Fruit fly (Drosophila melanogaster): Measurements from ENCODE around the gene CG15422.

Gene CG15422

dm6 chr2L:4004684-4005083 is at the start of gene CG15422:
Gene CG15422, plus strand, starts transcription at chr2L:4004984.
- no peak for TF ChIP-seq fd59A (GFP tag; optimal IDR thresholded peaks at IDR 0.05)
- TF ChIP-seq Eip93F (GFP tag; optimal IDR thresholded peaks at IDR 0.05), result no peak
- TF ChIP-seq dsx (GFP tag; optimal IDR thresholded peaks at IDR 0.05; ENCODE audit: poor library complexity, severe bottlenecking), result no peak
- no peak for TF ChIP-seq Hr39 (GFP tag; optimal IDR thresholded peaks at IDR 0.05)
- TF ChIP-seq Sox15 (GFP tag; optimal IDR thresholded peaks at IDR 0.05), result no peak
- no peak for TF ChIP-seq CG8119 (GFP tag; IDR thresholded peaks at IDR 0.05)
- TF ChIP-seq eg (GFP tag; IDR thresholded peaks at IDR 0.05), result no peak
- TF ChIP-seq Hr38 (GFP tag; optimal IDR thresholded peaks at IDR 0.05), result no peak
- TF ChIP-seq dac (GFP tag; optimal IDR thresholded peaks at IDR 0.05), result no peak
- no peak for TF ChIP-seq Eip78C (GFP tag)
- no peak for TF ChIP-seq CG6792 (GFP tag; optimal IDR thresholded peaks at IDR 0.05)
- no peak for TF ChIP-seq CG31627 (GFP tag; optimal IDR thresholded peaks at IDR 0.05)

DNA sequence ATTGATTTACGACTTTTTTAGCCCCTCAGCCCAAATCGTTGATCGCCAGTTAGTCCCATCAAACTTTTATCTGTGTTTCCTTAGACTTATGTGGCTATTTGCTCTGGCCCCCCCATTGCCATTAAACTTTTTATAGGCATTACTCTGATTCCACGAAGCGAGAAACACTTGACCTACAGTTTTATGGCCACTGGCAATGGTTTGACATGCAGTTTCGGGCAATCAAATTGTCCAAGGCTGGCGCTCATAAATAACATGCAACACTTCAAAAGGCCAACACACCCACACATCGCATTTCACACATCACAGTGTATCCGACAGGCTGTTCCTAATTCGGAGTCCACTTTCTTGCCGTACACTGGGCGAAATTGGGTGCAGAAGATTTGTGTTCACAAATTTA is 36.5 kb upstream of the CG15422 start:
- TF ChIP-seq pdm3 (GFP tag; optimal IDR thresholded peaks at IDR 0.05) (no peak), dsx (GFP tag; optimal IDR thresholded peaks at IDR 0.05; ENCODE audit: poor library complexity, severe bottlenecking) (no peak), CG6163 (GFP tag; IDR thresholded peaks at IDR 0.05) (no peak), CG31627 (GFP tag; optimal IDR thresholded peaks at IDR 0.05) (no peak), Blimp-1 (GFP tag; optimal IDR thresholded peaks at IDR 0.05) (no peak), CG6276 (GFP tag; optimal IDR thresholded peaks at IDR 0.05) (no peak)

- TF ChIP-seq CG6163 (GFP tag; IDR thresholded peaks at IDR 0.05), result no peak
- no peak for TF ChIP-seq CG6276 (GFP tag; optimal IDR thresholded peaks at IDR 0.05)
- TF ChIP-seq CG9139 (GFP tag; optimal IDR thresholded peaks at IDR 0.05), result no peak
- no peak for TF ChIP-seq CG4318 (GFP tag; optimal IDR thresholded peaks at IDR 0.05)
- no peak for TF ChIP-seq CG11294 (GFP tag; IDR thresholded peaks at IDR 0.05)
- TF ChIP-seq dsx (GFP tag; optimal IDR thresholded peaks at IDR 0.05; ENCODE audit: poor library complexity, severe bottlenecking), result no peak
- no peak for TF ChIP-seq CG1621 (tag; optimal IDR thresholded peaks at IDR 0.05)
- no peak for TF ChIP-seq dac (GFP tag; optimal IDR thresholded peaks at IDR 0.05)
- TF ChIP-seq Lpt (GFP tag; optimal IDR thresholded peaks at IDR 0.05), result no peak
- no peak for TF ChIP-seq CG6808 (GFP tag; optimal IDR thresholded peaks at IDR 0.05)
- no peak for TF ChIP-seq CG31627 (GFP tag; optimal IDR thresholded peaks at IDR 0.05)
- no peak for TF ChIP-seq CG8319 (GFP tag; optimal IDR thresholded peaks at IDR 0.05)
- no peak for TF ChIP-seq Ets21C (GFP tag; optimal IDR thresholded peaks at IDR 0.05)
- TF ChIP-seq Eip75B (GFP tag; optimal IDR thresholded peaks at IDR 0.05), result no peak
- TF ChIP-seq Eip93F (GFP tag; optimal IDR thresholded peaks at IDR 0.05), result no peak
- TF ChIP-seq CG7368 (GFP tag; optimal IDR thresholded peaks at IDR 0.05), result no peak
- TF ChIP-seq vri (GFP tag; optimal IDR thresholded peaks at IDR 0.05), result no peak
- TF ChIP-seq svp (GFP tag), result no peak
Measured at dm6 chr2L:3991638-3992037, 13.1 kb upstream of the CG15422 start, which contains the start of gene fred. Gene fred, minus strand, starts transcription at chr2L:3991713.

DNA sequence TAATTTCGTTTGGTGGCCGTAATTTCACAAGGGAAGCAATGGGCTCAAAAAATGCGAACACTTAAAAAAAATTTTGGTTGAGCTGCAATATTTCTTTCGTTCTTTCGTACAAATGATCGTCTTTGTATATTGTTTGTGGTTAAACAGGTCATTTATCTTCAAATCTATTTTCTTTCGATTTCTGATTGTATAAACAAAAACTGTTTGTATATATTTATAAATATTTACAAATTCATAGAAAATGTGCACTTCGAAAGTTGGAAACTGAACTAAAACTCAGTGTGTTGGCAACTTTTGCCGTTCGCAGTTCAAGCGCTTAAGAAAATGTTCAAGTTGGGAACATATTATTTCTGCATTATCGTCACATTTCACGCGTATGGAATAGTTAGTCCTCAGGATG is 5.1 kb upstream of the CG15422 start, which contains the start of gene CG43797:
Gene CG43797 (plus strand): TSS at position 301 of the 400 bp plus-strand sequence.
- TF ChIP-seq CG6808 (GFP tag; optimal IDR thresholded peaks at IDR 0.05) (no peak), CG8119 (GFP tag; IDR thresholded peaks at IDR 0.05) (no peak), acj6 (GFP tag; optimal IDR thresholded peaks at IDR 0.05) (no peak), topi (GFP tag; optimal IDR thresholded peaks at IDR 0.05) (no peak), Lpt (GFP tag; optimal IDR thresholded peaks at IDR 0.05) (no peak), CG11294 (GFP tag; IDR thresholded peaks at IDR 0.05) (no peak), svp (GFP tag) (no peak), CG10631 (GFP tag; optimal IDR thresholded peaks at IDR 0.05) (no peak), Blimp-1 (GFP tag; optimal IDR thresholded peaks at IDR 0.05) (no peak)

DNA sequence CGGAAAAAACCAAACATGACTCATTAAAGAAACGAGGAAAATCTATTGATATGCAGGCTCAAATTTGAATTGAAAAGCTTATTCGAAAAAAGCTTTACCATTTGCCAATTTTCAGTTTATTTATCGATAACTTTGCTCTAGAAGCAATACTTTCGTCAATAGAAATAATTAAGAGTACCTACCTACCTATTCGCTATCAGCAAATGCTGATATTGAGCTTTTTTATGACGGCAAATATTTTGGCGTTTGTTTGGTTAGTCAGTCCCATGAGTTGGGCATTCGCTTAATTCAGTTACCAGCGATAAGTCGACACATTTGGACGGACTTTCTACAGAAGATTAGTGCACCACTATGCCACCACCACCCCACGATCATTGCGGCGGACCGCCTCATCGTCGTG is 1.0 kb upstream of the CG15422 start, which contains the start of gene CG34176:
Gene CG34176 (plus strand): TSS at position 301 of the 400 bp plus-strand sequence.
- no peak for TF ChIP-seq CG8319 (GFP tag; optimal IDR thresholded peaks at IDR 0.05)
- no peak for TF ChIP-seq cyc (GFP tag; optimal IDR thresholded peaks at IDR 0.05)
- no peak for TF ChIP-seq CG9139 (GFP tag; optimal IDR thresholded peaks at IDR 0.05)
- no peak for TF ChIP-seq vri (GFP tag; optimal IDR thresholded peaks at IDR 0.05)
- TF ChIP-seq dsx (GFP tag; optimal IDR thresholded peaks at IDR 0.05; ENCODE audit: poor library complexity, severe bottlenecking), result no peak
- no peak for TF ChIP-seq Ets21C (GFP tag; optimal IDR thresholded peaks at IDR 0.05)
- no peak for TF ChIP-seq CG6854 (GFP tag; optimal IDR thresholded peaks at IDR 0.05)
- TF ChIP-seq Eip78C (GFP tag), result no peak
- TF ChIP-seq CG6792 (GFP tag; optimal IDR thresholded peaks at IDR 0.05), result no peak
- TF ChIP-seq CG3919 (GFP tag; optimal IDR thresholded peaks at IDR 0.05), result no peak
- no peak for TF ChIP-seq CG4318 (GFP tag; optimal IDR thresholded peaks at IDR 0.05)
- no peak for TF ChIP-seq spab (GFP tag; optimal IDR thresholded peaks at IDR 0.05)

Data from whole organism, prepupa.